Worm (Caenorhabditis elegans): Measurements from ENCODE around the gene F38E9.6.

- TF ChIP-seq ama-1 (optimal IDR thresholded peaks at IDR 0.05) = no peak
- no peak for TF ChIP-seq ama-1 (GFP tag; optimal IDR thresholded peaks at IDR 0.05)
- TF ChIP-seq unc-130 (GFP tag; optimal IDR thresholded peaks at IDR 0.05) = no peak
- TF ChIP-seq xnd-1 (tag; optimal IDR thresholded peaks at IDR 0.05) = no peak
- no peak for TF ChIP-seq nhr-179 (tag; optimal IDR thresholded peaks at IDR 0.05)
- no peak for TF ChIP-seq T26A5.8 (tag; optimal IDR thresholded peaks at IDR 0.05)
- TF ChIP-seq egl-44 (GFP tag; IDR thresholded peaks at IDR 0.05) = no peak
- TF ChIP-seq K12H6.12 (tag; optimal IDR thresholded peaks at IDR 0.05) = no peak
- TF ChIP-seq nhr-80 (tag; optimal IDR thresholded peaks at IDR 0.05) = no peak
- no peak for TF ChIP-seq B0336.3 (GFP tag; IDR thresholded peaks at IDR 0.05)
- no peak for TF ChIP-seq lin-54 (GFP tag; optimal IDR thresholded peaks at IDR 0.05)
- TF ChIP-seq ets-4 (GFP tag; optimal IDR thresholded peaks at IDR 0.05) = no peak
- no peak for TF ChIP-seq akir-1 (GFP tag; optimal IDR thresholded peaks at IDR 0.05)
- no peak for TF ChIP-seq let-526 (GFP tag; IDR thresholded peaks at IDR 0.05)
- TF ChIP-seq lsl-1 (GFP tag; optimal IDR thresholded peaks at IDR 0.05) = no peak
Observed at ce11 chrX:16411985-16412384, 20.3 kb upstream of the F38E9.6 start.
